Worm (Caenorhabditis elegans) whole organism, midembryonic: ENCODE measurements around the gene F41G3.6.

Experiments
- T22C8.4 ChIP-seq: fragments of 200-800 bp; sonication (Bioruptor generic); IDR thresholded peaks from 2 replicates; pipeline ENCODE4 v1.3.6; 2022; ENCODE audit warnings: missing genetic modification characterization, missing compliant biosample characterization
- cog-1 ChIP-seq: sonication (generic microtip); optimal IDR thresholded peaks from 2 replicates; lab custom pipeline; 2016; ENCODE audit warnings: missing genetic modification characterization, missing compliant biosample characterization
- flt-1 ChIP-seq: fragments of 200-800 bp; sonication (Bioruptor generic); IDR thresholded peaks from 2 replicates; pipeline ENCODE4 v1.3.6; 2022; ENCODE audit warnings: missing genetic modification characterization, missing compliant biosample characterization
- klf-2 ChIP-seq: fragments of 200-800 bp; sonication (Bioruptor generic); conservative IDR thresholded peaks from 2 replicates; pipeline ENCODE4 v1.3.6; 2022; ENCODE audit warnings: missing genetic modification reagents, missing genetic modification characterization, missing compliant biosample characterization
- med-1 ChIP-seq: sonication (generic microtip); optimal IDR thresholded peaks from 2 replicates; lab custom pipeline; 2017; ENCODE audit warnings: missing genetic modification characterization, mild to moderate bottlenecking, missing compliant biosample characterization, antibody characterized with exemption, missing genetic modification reagents; ENCODE audit not compliant: insufficient read depth
- ref-1 ChIP-seq: fragments of 200-800 bp; sonication (Bioruptor generic); conservative IDR thresholded peaks from 2 replicates; pipeline ENCODE4 v1.3.6; 2022; ENCODE audit warnings: missing genetic modification reagents, missing genetic modification characterization, missing compliant biosample characterization
- tab-1 ChIP-seq: fragments of 200-800 bp; sonication (Bioruptor generic); IDR thresholded peaks from 2 replicates; pipeline ENCODE4 v1.3.6; 2022; ENCODE audit warnings: missing genetic modification characterization, missing compliant biosample characterization
- ztf-23 ChIP-seq: fragments of 200-800 bp; sonication (Bioruptor generic); IDR thresholded peaks from 2 replicates; pipeline ENCODE4 v1.3.6; 2022; ENCODE audit warnings: missing genetic modification reagents, missing genetic modification characterization, missing compliant biosample characterization
- ztf-29 ChIP-seq: fragments of 200-800 bp; sonication (Bioruptor generic); IDR thresholded peaks from 2 replicates; pipeline ENCODE4 v1.3.6; 2022; ENCODE audit warnings: missing genetic modification reagents, missing genetic modification characterization, missing compliant biosample characterization

ce11 chrII:6736066-6736465 is 6.6 kb upstream of the F41G3.6 start, which contains the start of gene mrps-18.C:
- no peak for TF ChIP-seq ztf-23 (GFP tag; lab: Robert Waterston, UW)
- TF ChIP-seq med-1 (GFP tag; lab: Kevin White, UChicago) = no peak
- TF ChIP-seq tab-1 = no peak
- no peak for TF ChIP-seq T22C8.4 (GFP tag; lab: Robert Waterston, UW)
- no peak for TF ChIP-seq klf-2 (GFP tag; lab: Robert Waterston, UW)
- TF ChIP-seq ztf-29 = no peak
- TF ChIP-seq flt-1 (GFP tag; lab: Robert Waterston, UW) = no peak
- no peak for TF ChIP-seq ref-1 (GFP tag; lab: Robert Waterston, UW)
- no peak for TF ChIP-seq cog-1 (tag; lab: Kevin White, UChicago)
